Worm (Caenorhabditis elegans): Measurements from ENCODE around the gene bath-10.

Gene bath-10

DNA sequence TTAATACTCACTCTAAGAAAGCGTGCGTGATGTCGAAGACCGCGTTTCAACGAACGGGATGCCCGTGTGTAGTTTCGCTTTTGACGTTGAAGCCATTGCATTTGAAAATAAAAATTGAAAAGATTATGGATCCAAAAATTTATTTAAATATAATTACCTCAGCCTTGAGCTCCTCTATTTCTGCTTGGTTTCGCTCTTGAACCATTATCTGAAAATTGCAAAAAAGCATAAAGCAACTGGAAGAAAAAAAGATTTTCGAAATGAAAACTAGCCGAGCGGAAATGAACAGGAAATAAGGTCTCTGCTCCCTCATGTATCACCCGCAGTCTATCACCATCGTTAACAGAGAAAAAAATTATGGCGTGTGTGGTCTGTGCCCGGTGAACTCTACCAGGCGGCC, 7.8 kb upstream of the bath-10 start, which contains the start of gene Y49F6C.6:
TSS of gene Y49F6C.6 (minus strand) at position 101 of the 400 bp plus-strand sequence.
- no peak for TF ChIP-seq nhr-25 (tag; optimal IDR thresholded peaks at IDR 0.05)
- no peak for TF ChIP-seq unc-39 (tag; optimal IDR thresholded peaks at IDR 0.05)
- TF ChIP-seq snpc-4 (tag; optimal IDR thresholded peaks at IDR 0.05) = no peak
- TF ChIP-seq ZK546.5 (tag; optimal IDR thresholded peaks at IDR 0.05) = no peak
- TF ChIP-seq egl-27 (tag; optimal IDR thresholded peaks at IDR 0.05) = no peak
- TF ChIP-seq mab-5 (tag; optimal IDR thresholded peaks at IDR 0.05) = no peak
- no peak for TF ChIP-seq ceh-82 (tag; optimal IDR thresholded peaks at IDR 0.05)
- no peak for TF ChIP-seq nhr-129 (tag; optimal IDR thresholded peaks at IDR 0.05)
- TF ChIP-seq fos-1 (tag; optimal IDR thresholded peaks at IDR 0.05) = no peak
- no peak for TF ChIP-seq gmeb-1 (tag; optimal IDR thresholded peaks at IDR 0.05)

DNA sequence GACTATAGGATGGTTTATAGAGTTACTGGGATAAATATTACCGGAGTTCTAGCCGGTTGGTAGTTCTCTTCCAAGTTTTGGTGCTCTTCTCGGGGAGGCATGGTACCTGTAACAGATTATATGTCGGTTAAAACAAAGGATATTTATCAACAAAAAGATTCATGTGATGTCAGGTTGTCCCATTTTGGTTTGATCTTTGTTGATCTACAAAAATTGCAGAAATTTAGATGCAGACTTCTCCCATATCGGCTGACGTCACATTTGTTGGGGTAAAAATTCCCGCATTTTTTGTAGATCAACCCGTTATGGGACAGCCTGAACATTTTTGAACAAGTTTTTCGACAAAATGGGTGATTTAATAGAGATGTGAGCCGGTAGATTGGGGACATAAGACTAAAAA, 6.8 kb upstream of the bath-10 start, which contains the start of gene Y49F6C.7:
TSS of gene Y49F6C.7 (minus strand) at position 101 of the 400 bp plus-strand sequence.
- TF ChIP-seq Y55F3AM.14 (GFP tag; optimal IDR thresholded peaks at IDR 0.05) (no peak), elt-3 (tag; optimal IDR thresholded peaks at IDR 0.05) (no peak), elt-1 (tag; optimal IDR thresholded peaks at IDR 0.05) (no peak), skn-1 (tag; optimal IDR thresholded peaks at IDR 0.05) (no peak), lin-11 (tag; optimal IDR thresholded peaks at IDR 0.05) (no peak), aly-2 (tag; optimal IDR thresholded peaks at IDR 0.05) (no peak), mab-5 (tag; optimal IDR thresholded peaks at IDR 0.05) (no peak), mbf-1 (tag; optimal IDR thresholded peaks at IDR 0.05) (no peak), nhr-23 (tag; optimal IDR thresholded peaks at IDR 0.05) (no peak), C34F6.9 (tag; optimal IDR thresholded peaks at IDR 0.05) (no peak), gmeb-1 (tag; optimal IDR thresholded peaks at IDR 0.05) (no peak), lsy-2 (tag; optimal IDR thresholded peaks at IDR 0.05) (no peak), unc-39 (tag; optimal IDR thresholded peaks at IDR 0.05) (no peak), ztf-1 (GFP tag; conservative IDR thresholded peaks at IDR 0.05) (no peak), unc-62 (GFP tag; optimal IDR thresholded peaks at IDR 0.05) (no peak), peb-1 (tag; optimal IDR thresholded peaks at IDR 0.05) (no peak), sma-9 (GFP tag; optimal IDR thresholded peaks at IDR 0.05) (no peak), sma-9 (tag; optimal IDR thresholded peaks at IDR 0.05) (no peak), lin-13 (GFP tag; optimal IDR thresholded peaks at IDR 0.05) (no peak)

DNA sequence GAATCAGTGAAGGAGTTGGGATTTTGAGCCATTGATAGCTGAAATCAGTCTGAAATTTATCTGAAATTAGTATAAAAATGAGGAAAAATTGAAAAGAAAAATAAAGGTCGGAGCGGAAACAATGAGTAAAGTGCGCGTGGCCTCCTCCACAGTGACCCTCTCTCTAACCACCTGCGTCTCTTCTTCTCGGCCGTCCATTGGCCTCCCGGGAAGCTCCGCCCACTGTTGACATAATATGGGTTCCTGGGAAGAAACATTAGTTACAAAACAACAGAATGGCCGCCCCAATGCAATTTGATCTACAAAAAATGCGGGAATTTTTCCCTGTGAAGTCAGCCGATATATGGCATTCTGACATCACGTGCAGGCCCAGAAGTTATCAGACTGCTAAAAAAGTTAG, 4.8 kb upstream of the bath-10 start, which contains the start of gene Y49F6C.8:
TSS of gene Y49F6C.8 (minus strand) at position 51 of the 400 bp plus-strand sequence.
- TF ChIP-seq mbf-1 (tag; optimal IDR thresholded peaks at IDR 0.05) (no peak), lsy-2 (tag; optimal IDR thresholded peaks at IDR 0.05) (peak in 1 of 2 experiments; percentile 41)

DNA sequence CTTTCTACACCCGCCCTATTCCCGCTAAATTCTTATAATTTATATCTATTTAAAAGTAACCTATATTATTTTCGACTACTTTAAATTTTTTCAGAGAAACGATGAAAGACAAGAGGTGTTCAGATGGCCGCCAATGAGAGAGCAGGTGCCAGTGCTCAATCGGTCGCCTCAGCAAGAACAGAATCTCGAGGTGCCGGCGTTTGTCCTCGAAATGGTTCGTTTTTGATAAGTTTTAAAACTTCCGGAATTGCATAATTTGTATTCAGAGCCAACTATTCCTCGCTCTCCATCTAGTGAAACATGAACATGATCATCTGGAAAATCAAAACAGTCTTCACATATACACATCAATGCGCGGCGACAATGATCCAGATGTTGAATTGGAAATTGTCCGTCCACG, 3.9 kb upstream of the bath-10 start, which contains the start of gene bath-23:
TSS of gene bath-23 (plus strand) at position 301 of the 400 bp plus-strand sequence.
- TF ChIP-seq mbf-1 (tag; optimal IDR thresholded peaks at IDR 0.05) = no peak
- no peak for TF ChIP-seq nhr-25 (tag; optimal IDR thresholded peaks at IDR 0.05)
- TF ChIP-seq lsy-2 (tag; optimal IDR thresholded peaks at IDR 0.05) = no peak
- TF ChIP-seq mab-5 (tag; optimal IDR thresholded peaks at IDR 0.05) = no peak
- no peak for TF ChIP-seq nhr-6 (tag; optimal IDR thresholded peaks at IDR 0.05)
- TF ChIP-seq ceh-82 (tag; optimal IDR thresholded peaks at IDR 0.05) = no peak
- no peak for TF ChIP-seq C34F6.9 (tag; optimal IDR thresholded peaks at IDR 0.05)
- TF ChIP-seq nhr-129 (tag; optimal IDR thresholded peaks at IDR 0.05) = no peak
- no peak for TF ChIP-seq F13H6.1 (tag; optimal IDR thresholded peaks at IDR 0.05)
- no peak for TF ChIP-seq ceh-16 (tag; optimal IDR thresholded peaks at IDR 0.05)
- TF ChIP-seq sma-9 (GFP tag; optimal IDR thresholded peaks at IDR 0.05) = no peak
- TF ChIP-seq sma-9 (tag; optimal IDR thresholded peaks at IDR 0.05) = no peak

DNA sequence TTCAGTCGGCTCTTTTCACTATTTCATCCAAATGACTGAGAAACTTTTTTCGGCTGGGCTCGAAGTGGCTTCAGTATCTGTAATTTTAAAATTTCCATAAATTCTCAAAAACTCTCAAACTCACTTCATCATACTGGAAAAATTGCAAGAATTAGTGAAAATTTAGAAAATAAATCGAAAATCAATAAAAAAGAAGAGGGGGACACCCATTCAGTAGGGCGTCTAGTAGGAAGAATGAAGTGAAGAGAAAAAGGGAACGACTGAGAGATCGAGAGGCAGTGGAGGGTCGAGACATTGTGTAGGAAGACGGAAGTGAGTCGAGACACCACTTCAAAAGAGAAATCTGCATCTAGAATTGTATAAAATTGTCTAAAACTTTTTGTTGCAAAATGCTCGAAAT, 1.0 kb upstream of the bath-10 start:
- peak; percentile 2 for TF ChIP-seq C34F6.9 (tag; optimal IDR thresholded peaks at IDR 0.05)
- no peak for TF ChIP-seq nhr-12 (tag; optimal IDR thresholded peaks at IDR 0.05)
- peak; percentile 57 for TF ChIP-seq unc-55 (GFP tag; optimal IDR thresholded peaks at IDR 0.05)

DNA sequence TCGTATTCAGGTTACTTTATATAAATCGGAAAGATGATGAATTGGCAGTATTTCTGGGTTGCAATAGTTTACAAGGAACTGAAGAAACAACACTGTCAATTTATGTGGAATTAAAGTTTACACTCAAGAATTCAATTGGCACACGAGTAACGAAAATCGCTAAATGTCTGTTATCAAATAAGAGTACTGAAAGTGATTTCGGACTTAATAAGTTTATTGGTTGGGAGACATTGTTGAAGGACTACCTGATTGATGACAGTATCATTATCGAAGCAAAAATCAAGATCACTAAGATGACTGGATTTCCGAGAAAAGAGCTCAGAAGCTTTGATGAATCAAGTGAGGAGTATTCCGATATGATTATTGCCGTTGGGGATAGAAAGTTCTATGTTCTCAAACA, 423 bp downstream of the bath-10 start:
- TF ChIP-seq ceh-16 (tag; optimal IDR thresholded peaks at IDR 0.05) (no peak), nhr-129 (tag; optimal IDR thresholded peaks at IDR 0.05) (no peak), aly-2 (tag; optimal IDR thresholded peaks at IDR 0.05) (no peak), peb-1 (tag; optimal IDR thresholded peaks at IDR 0.05) (no peak), skn-1 (tag; optimal IDR thresholded peaks at IDR 0.05) (no peak), C34F6.9 (tag; optimal IDR thresholded peaks at IDR 0.05) (no peak)

All from whole organism, L2 larva.